Fruit fly (Drosophila melanogaster) whole organism: ENCODE results near the gene CG13907.

Experiments used
- CG8478 ChIP-seq: fragments of >200 bp; optimal IDR thresholded peaks from 2 replicates; lab custom pipeline; 2018; ENCODE audit warnings: inconsistent platforms
- EcR ChIP-seq, 2 experiments: fragments of >200 bp; optimal IDR thresholded peaks; 2 replicates each; lab custom pipeline; 2017; ENCODE audit warnings: missing biosample characterization in 2 of 2, missing genetic modification characterization in 2 of 2, missing genetic modification reagents in 2 of 2
- pan ChIP-seq: fragments of >200 bp; optimal IDR thresholded peaks from 2 replicates; lab custom pipeline; 2017
- psq ChIP-seq: fragments of >200 bp; optimal IDR thresholded peaks from 2 replicates; lab custom pipeline; 2017
- usp ChIP-seq: fragments of >200 bp; optimal IDR thresholded peaks from 2 replicates; lab custom pipeline; 2017; ENCODE audit warnings: missing biosample characterization, missing genetic modification characterization, mixed read lengths

DNA sequence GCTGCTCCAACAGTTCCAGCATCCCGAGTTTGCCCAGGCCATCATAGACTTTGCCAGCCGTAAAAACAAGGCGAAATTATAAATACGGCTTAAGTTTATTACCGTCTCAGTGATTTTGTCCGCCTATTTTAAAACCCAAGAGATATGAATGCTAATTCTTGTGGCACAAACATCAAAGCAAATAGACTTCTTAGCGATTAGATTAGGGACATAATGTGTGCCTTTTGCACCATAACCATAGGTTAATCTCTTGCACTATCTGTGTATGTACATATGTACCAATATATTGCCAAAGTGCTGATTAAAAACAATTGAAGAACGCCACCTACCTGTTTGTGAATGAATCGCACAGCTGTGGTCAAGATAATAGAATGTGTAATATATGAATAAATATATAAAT, 29.5 kb downstream of the CG13907 start:
- no peak for TF ChIP-seq psq (lab: Kevin White, UChicago)
- no peak for TF ChIP-seq EcR (GFP tag; optimal IDR thresholded peaks at IDR 0.05; lab: Kevin White, UChicago)
- no peak for TF ChIP-seq CG8478
- TF ChIP-seq pan (lab: Kevin White, UChicago) = no peak
- no peak for TF ChIP-seq usp (GFP tag; lab: Kevin White, UChicago)
